Worm (Caenorhabditis elegans) whole organism, late embryonic: ENCODE measurements around the gene nfyb-1.

ENCODE experiments used
- C08G9.2 ChIP-seq: sonication (generic microtip); optimal IDR thresholded peaks from 2 replicates; lab custom pipeline; 2016; ENCODE audit warnings: mild to moderate bottlenecking, missing genetic modification characterization, moderate library complexity, missing compliant biosample characterization
- C38D4.7 ChIP-seq: fragments of 200-800 bp; sonication (Bioruptor generic); optimal IDR thresholded peaks from 2 replicates; lab custom pipeline; 2018; ENCODE audit warnings: mild to moderate bottlenecking, missing genetic modification characterization, moderate library complexity, missing compliant biosample characterization
- K02D7.2 ChIP-seq: sonication (generic microtip); optimal IDR thresholded peaks from 2 replicates; lab custom pipeline; 2017; ENCODE audit warnings: mild to moderate bottlenecking, missing genetic modification characterization, missing compliant biosample characterization
- T23F11.4 ChIP-seq: fragments of 200-800 bp; sonication (Bioruptor generic); optimal IDR thresholded peaks from 2 replicates; lab custom pipeline; 2018; ENCODE audit warnings: mild to moderate bottlenecking, missing genetic modification characterization, missing compliant biosample characterization
- Y22D7AL.16 ChIP-seq: sonication (generic microtip); optimal IDR thresholded peaks from 2 replicates; lab custom pipeline; 2016; ENCODE audit warnings: missing genetic modification characterization, missing compliant biosample characterization
- ahr-1 ChIP-seq: sonication (generic microtip); optimal IDR thresholded peaks from 2 replicates; lab custom pipeline; 2016; ENCODE audit warnings: missing genetic modification characterization, missing compliant biosample characterization
- ama-1 ChIP-seq: fragments of 150-350 bp; optimal IDR thresholded peaks from 2 replicates; lab custom pipeline; 2014
- ceh-14 ChIP-seq: sonication (generic microtip); optimal IDR thresholded peaks from 2 replicates; lab custom pipeline; 2016; ENCODE audit warnings: missing genotype, missing genetic modification characterization, missing compliant biosample characterization
- ceh-19 ChIP-seq: fragments of 200-800 bp; sonication (Bioruptor generic); optimal IDR thresholded peaks from 2 replicates; lab custom pipeline; 2018; ENCODE audit warnings: mild to moderate bottlenecking, missing genetic modification characterization, missing compliant biosample characterization
- ceh-22 ChIP-seq: sonication (generic microtip); optimal IDR thresholded peaks from 2 replicates; lab custom pipeline; 2017; ENCODE audit warnings: missing biosample characterization, missing genetic modification characterization
- ceh-24 ChIP-seq: sonication (generic microtip); optimal IDR thresholded peaks from 2 replicates; lab custom pipeline; 2016; ENCODE audit warnings: mild to moderate bottlenecking, missing genetic modification characterization, missing compliant biosample characterization
- ceh-30 ChIP-seq: fragments of 150-350 bp; optimal IDR thresholded peaks from 2 replicates; lab custom pipeline; 2014; ENCODE audit warnings: missing biosample characterization, missing genetic modification characterization
- ceh-31 ChIP-seq: sonication (generic microtip); optimal IDR thresholded peaks from 2 replicates; lab custom pipeline; 2016; ENCODE audit warnings: missing genetic modification characterization, missing compliant biosample characterization
- ceh-34 ChIP-seq: sonication (generic microtip); optimal IDR thresholded peaks from 2 replicates; lab custom pipeline; 2016; ENCODE audit warnings: mild to moderate bottlenecking, missing genetic modification characterization, missing compliant biosample characterization
- ceh-45 ChIP-seq: fragments of 200-800 bp; sonication (Bioruptor generic); IDR thresholded peaks from 2 replicates; pipeline ENCODE4 v1.3.6; 2022; ENCODE audit warnings: missing genetic modification reagents, missing genetic modification characterization, missing compliant biosample characterization
- ceh-48 ChIP-seq: sonication (generic microtip); optimal IDR thresholded peaks from 2 replicates; lab custom pipeline; 2016; ENCODE audit warnings: missing genetic modification characterization, inconsistent platforms, missing compliant biosample characterization
- ceh-6 ChIP-seq: fragments of 200-800 bp; sonication (Bioruptor generic); optimal IDR thresholded peaks from 2 replicates; lab custom pipeline; 2018; ENCODE audit warnings: mild to moderate bottlenecking, missing genetic modification characterization, missing compliant biosample characterization
- ceh-9 ChIP-seq: sonication (generic microtip); optimal IDR thresholded peaks from 2 replicates; lab custom pipeline; 2016; ENCODE audit warnings: mild to moderate bottlenecking, missing genetic modification characterization, inconsistent platforms, missing compliant biosample characterization
- che-1 ChIP-seq: sonication (generic microtip); optimal IDR thresholded peaks from 2 replicates; lab custom pipeline; 2016; ENCODE audit warnings: mild to moderate bottlenecking, missing genetic modification characterization, missing compliant biosample characterization
- dve-1 ChIP-seq: sonication (generic microtip); optimal IDR thresholded peaks from 2 replicates; lab custom pipeline; 2017; ENCODE audit warnings: antibody characterized with exemption, mild to moderate bottlenecking, missing genetic modification characterization, missing compliant biosample characterization
- elt-2 ChIP-seq: sonication (generic microtip); optimal IDR thresholded peaks from 2 replicates; lab custom pipeline; 2016; ENCODE audit warnings: missing genetic modification reagents, missing genetic modification characterization, missing compliant biosample characterization
- elt-4 ChIP-seq: sonication (generic microtip); optimal IDR thresholded peaks from 2 replicates; lab custom pipeline; 2016; ENCODE audit warnings: missing genetic modification characterization, missing compliant biosample characterization
- ets-4 ChIP-seq: sonication (generic microtip); optimal IDR thresholded peaks from 2 replicates; lab custom pipeline; 2016; ENCODE audit warnings: missing genetic modification characterization, missing compliant biosample characterization
- fax-1 ChIP-seq: sonication (generic microtip); optimal IDR thresholded peaks from 2 replicates; lab custom pipeline; 2016; ENCODE audit warnings: missing genotype, missing genetic modification characterization, missing compliant biosample characterization
- fkh-10 ChIP-seq: fragments of 150-350 bp; optimal IDR thresholded peaks from 2 replicates; lab custom pipeline; 2014; ENCODE audit warnings: missing biosample characterization, missing genetic modification reagents, missing genetic modification characterization
- fkh-6 ChIP-seq: sonication (generic microtip); optimal IDR thresholded peaks from 2 replicates; lab custom pipeline; 2016; ENCODE audit warnings: missing genetic modification characterization, missing compliant biosample characterization
- gmeb-2 ChIP-seq: sonication (generic microtip); optimal IDR thresholded peaks from 2 replicates; lab custom pipeline; 2016; ENCODE audit warnings: missing genetic modification characterization, inconsistent platforms, missing compliant biosample characterization
- hlh-15 ChIP-seq: sonication (generic microtip); optimal IDR thresholded peaks from 2 replicates; lab custom pipeline; 2016; ENCODE audit warnings: missing genetic modification characterization, missing compliant biosample characterization
- hlh-30 ChIP-seq: sonication (generic microtip); optimal IDR thresholded peaks from 2 replicates; lab custom pipeline; 2017; ENCODE audit warnings: antibody characterized with exemption, missing genetic modification characterization, missing compliant biosample characterization; ENCODE audit not compliant: insufficient read depth
- hlh-8 ChIP-seq: sonication (generic microtip); optimal IDR thresholded peaks from 2 replicates; lab custom pipeline; 2016; ENCODE audit warnings: missing genotype, missing genetic modification characterization, missing compliant biosample characterization
- lim-6 ChIP-seq: sonication (generic microtip); optimal IDR thresholded peaks from 2 replicates; lab custom pipeline; 2016; ENCODE audit warnings: missing genetic modification characterization, missing compliant biosample characterization
- madf-2 ChIP-seq: sonication (generic microtip); optimal IDR thresholded peaks from 2 replicates; lab custom pipeline; 2017; ENCODE audit warnings: missing genetic modification characterization, missing compliant biosample characterization
- mec-3 ChIP-seq: sonication (generic microtip); optimal IDR thresholded peaks from 2 replicates; lab custom pipeline; 2016; ENCODE audit warnings: borderline replicate concordance, missing genetic modification characterization, missing compliant biosample characterization
- nfya-1 ChIP-seq: sonication (generic microtip); optimal IDR thresholded peaks from 2 replicates; lab custom pipeline; 2017; ENCODE audit warnings: missing genetic modification characterization, mild to moderate bottlenecking, missing compliant biosample characterization, antibody characterized with exemption, moderate library complexity
- nhr-11 ChIP-seq: fragments of 150-350 bp; optimal IDR thresholded peaks from 2 replicates; lab custom pipeline; 2014; ENCODE audit warnings: missing biosample characterization, missing genetic modification characterization
- odd-2 ChIP-seq: sonication (generic microtip); optimal IDR thresholded peaks from 2 replicates; lab custom pipeline; 2017; ENCODE audit warnings: antibody characterized with exemption, mild to moderate bottlenecking, missing genetic modification characterization, missing compliant biosample characterization
- pag-3 ChIP-seq: sonication (generic microtip); optimal IDR thresholded peaks from 2 replicates; lab custom pipeline; 2016; ENCODE audit warnings: missing compliant biosample characterization, missing genetic modification characterization, borderline replicate concordance
- pat-9 ChIP-seq: fragments of 200-800 bp; sonication (Bioruptor generic); optimal IDR thresholded peaks from 2 replicates; lab custom pipeline; 2018; ENCODE audit warnings: mild to moderate bottlenecking, missing genetic modification characterization, moderate library complexity, missing compliant biosample characterization
- pax-1 ChIP-seq: fragments of 150-350 bp; optimal IDR thresholded peaks from 2 replicates; lab custom pipeline; 2014; ENCODE audit warnings: missing biosample characterization, missing genetic modification characterization
- pha-2 ChIP-seq: sonication (generic microtip); optimal IDR thresholded peaks from 2 replicates; lab custom pipeline; 2017; ENCODE audit warnings: mild to moderate bottlenecking, missing genetic modification characterization, missing compliant biosample characterization
- pha-4 ChIP-seq: fragments of 150-350 bp; optimal IDR thresholded peaks from 2 replicates; lab custom pipeline; 2018; ENCODE audit warnings: missing biosample characterization, missing genetic modification reagents, missing genetic modification characterization
- pqm-1 ChIP-seq: sonication (generic microtip); optimal IDR thresholded peaks from 2 replicates; lab custom pipeline; 2016; ENCODE audit warnings: missing genetic modification characterization, missing compliant biosample characterization
- ref-2 ChIP-seq: sonication (generic microtip); optimal IDR thresholded peaks from 2 replicates; lab custom pipeline; 2016; ENCODE audit warnings: missing genetic modification characterization, missing compliant biosample characterization
- syd-9 ChIP-seq: sonication (generic microtip); optimal IDR thresholded peaks from 2 replicates; lab custom pipeline; 2016; ENCODE audit warnings: mild to moderate bottlenecking, missing genetic modification characterization, moderate library complexity, missing compliant biosample characterization
- tbx-2 ChIP-seq: sonication (generic microtip); optimal IDR thresholded peaks from 2 replicates; lab custom pipeline; 2016; ENCODE audit warnings: missing genetic modification characterization, missing compliant biosample characterization
- ttx-3 ChIP-seq: sonication (generic microtip); optimal IDR thresholded peaks from 2 replicates; lab custom pipeline; 2016; ENCODE audit warnings: missing genetic modification reagents, missing genetic modification characterization, missing compliant biosample characterization
- unc-3 ChIP-seq, 2 experiments: fragments of 200-800 bp in 1 of 2; sonication (Bioruptor generic) in 1 of 2; sonication (generic microtip) in 1 of 2; conservative IDR thresholded peaks in 1 of 2; optimal IDR thresholded peaks in 1 of 2; 2 replicates each; pipeline versions ENCODE4 v1.3.6 to Lab custom; 2016 to 2022; ENCODE audit warnings: missing compliant biosample characterization in 2 of 2, missing genetic modification characterization in 2 of 2, missing genetic modification reagents in 1 of 2
- unc-42 ChIP-seq: sonication (generic microtip); optimal IDR thresholded peaks from 2 replicates; lab custom pipeline; 2016; ENCODE audit warnings: missing genotype, missing genetic modification characterization, missing compliant biosample characterization
- unc-55 ChIP-seq: sonication (generic microtip); optimal IDR thresholded peaks from 2 replicates; lab custom pipeline; 2017; ENCODE audit warnings: missing biosample characterization, missing genetic modification reagents, missing genetic modification characterization
- unc-86 ChIP-seq: sonication (generic microtip); optimal IDR thresholded peaks from 2 replicates; lab custom pipeline; 2016; ENCODE audit warnings: missing genetic modification characterization, missing compliant biosample characterization

nfyb-1 gene

DNA sequence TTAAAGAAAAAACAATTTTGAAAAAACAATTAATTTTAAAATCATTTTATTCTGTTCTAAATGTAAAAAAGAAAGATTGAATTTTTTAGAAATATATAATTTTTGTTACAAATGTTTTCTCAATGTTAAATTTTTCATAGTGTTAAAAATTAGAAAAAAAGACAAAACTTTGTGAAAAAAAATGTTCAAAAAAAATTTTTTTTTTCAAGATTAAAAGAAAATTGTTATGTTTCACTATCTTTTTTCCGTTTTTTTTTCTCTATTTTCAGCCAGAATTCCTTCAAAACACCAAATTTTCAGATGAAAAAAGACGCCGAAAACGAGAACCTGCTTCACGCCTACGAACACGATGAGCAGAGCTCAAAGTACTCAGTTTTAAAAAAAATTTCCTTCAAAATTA, 28.0 kb upstream of the nfyb-1 start, which contains the start of gene sms-5:
sms-5 (plus strand) TSS at position 301 of the 400 bp plus-strand sequence.
- no peak for TF ChIP-seq C38D4.7 (GFP tag; lab: Kevin White, UChicago)
- TF ChIP-seq ceh-9 = no peak
- TF ChIP-seq ceh-19 (GFP tag; lab: Kevin White, UChicago) = no peak
- TF ChIP-seq ceh-34 = no peak
- no peak for TF ChIP-seq mec-3 (tag; lab: Kevin White, UChicago)
- TF ChIP-seq ceh-22 = no peak
- TF ChIP-seq unc-86 = no peak
- no peak for TF ChIP-seq ceh-45
- no peak for TF ChIP-seq pha-4 (tag; lab: Kevin White, UChicago)
- no peak for TF ChIP-seq ets-4
- no peak for TF ChIP-seq madf-2 (tag; lab: Kevin White, UChicago)
- TF ChIP-seq lim-6 (tag; lab: Kevin White, UChicago) = no peak
- no peak for TF ChIP-seq fkh-6 (tag; lab: Kevin White, UChicago)
- TF ChIP-seq ahr-1 = no peak

DNA sequence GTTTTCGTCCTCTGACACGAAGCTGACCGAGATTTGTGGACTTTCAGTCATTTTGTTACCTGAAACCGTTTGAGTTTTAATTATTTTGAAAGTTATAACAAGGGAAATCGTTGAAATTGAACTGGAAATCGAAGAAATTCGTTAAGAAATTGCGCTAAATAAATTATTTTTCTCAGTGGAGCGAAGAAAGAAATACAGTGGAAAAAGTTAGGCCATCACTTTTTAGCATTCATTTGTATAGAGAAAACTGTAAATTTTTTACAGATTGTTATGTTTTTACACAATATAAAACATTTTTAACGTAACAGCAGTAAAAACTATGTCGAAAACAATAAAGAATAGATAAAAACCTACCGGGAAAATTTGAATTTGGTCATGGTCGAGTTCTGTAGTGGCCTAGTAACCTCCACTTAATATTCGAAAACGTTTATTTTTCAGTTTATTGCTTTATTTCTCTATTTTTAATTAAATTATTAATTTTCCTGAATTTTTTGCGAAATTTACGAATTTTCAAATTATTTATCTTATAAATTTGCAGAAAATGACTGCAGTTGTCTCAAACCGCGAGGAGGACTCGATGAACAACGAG, 17.3 kb upstream of the nfyb-1 start, which contains the start of the genes gldi-1 and prp-21:
gldi-1 (minus strand) TSS at position 51 of the 589 bp plus-strand sequence.
prp-21 (plus strand) TSS at position 539 of the 589 bp plus-strand sequence.
- no peak for TF ChIP-seq nfya-1
- peak; percentile 77 for TF ChIP-seq ceh-31 (tag; lab: Kevin White, UChicago)
- peak; percentile 36 for TF ChIP-seq C08G9.2 (tag; lab: Kevin White, UChicago)
- TF ChIP-seq K02D7.2 (tag; lab: Kevin White, UChicago) = no peak
- no peak for TF ChIP-seq ref-2 (tag; lab: Kevin White, UChicago)
- TF ChIP-seq fax-1 (tag; lab: Kevin White, UChicago) = no peak
- TF ChIP-seq Y22D7AL.16 = no peak
- TF ChIP-seq C38D4.7 (GFP tag; lab: Kevin White, UChicago) = no peak
- no peak for TF ChIP-seq lim-6 (tag; lab: Kevin White, UChicago)
- TF ChIP-seq elt-2 = no peak
- no peak for TF ChIP-seq T23F11.4
- no peak for TF ChIP-seq ceh-30 (tag; lab: Kevin White, UChicago)
- TF ChIP-seq ceh-19 (GFP tag; lab: Kevin White, UChicago) = no peak
- TF ChIP-seq fkh-10 = no peak
- no peak for TF ChIP-seq ama-1 (lab: Kevin White, UChicago)
- TF ChIP-seq unc-42 = peak; percentile 99
- no peak for TF ChIP-seq ceh-45
- TF ChIP-seq che-1 (tag; lab: Kevin White, UChicago) = no peak
- TF ChIP-seq ceh-14 = peak; percentile 31
- TF ChIP-seq pha-2 (tag; lab: Kevin White, UChicago) = no peak
- peak; percentile 38 for TF ChIP-seq tbx-2 (tag; lab: Kevin White, UChicago)
- TF ChIP-seq hlh-15 (tag; lab: Kevin White, UChicago) = no peak
- no peak for TF ChIP-seq gmeb-2 (tag; lab: Kevin White, UChicago)
- TF ChIP-seq syd-9 (tag; lab: Kevin White, UChicago) = no peak
- TF ChIP-seq elt-4 (tag; lab: Kevin White, UChicago) = no peak
- no peak for TF ChIP-seq pat-9 (tag; lab: Kevin White, UChicago)
- peak; percentile 33 for TF ChIP-seq pax-1
- TF ChIP-seq ttx-3 = no peak
- TF ChIP-seq mec-3 (tag; lab: Kevin White, UChicago) = no peak
- TF ChIP-seq pag-3 (tag; lab: Kevin White, UChicago) = no peak
- no peak for TF ChIP-seq hlh-30 (tag; lab: Kevin White, UChicago)
- TF ChIP-seq hlh-8 (tag; lab: Kevin White, UChicago) = peak; percentile 57
- no peak for TF ChIP-seq ceh-24 (tag; lab: Kevin White, UChicago)
- TF ChIP-seq unc-3 (GFP tag; conservative IDR thresholded peaks at IDR 0.05; lab: Robert Waterston, UW) = no peak
- TF ChIP-seq unc-3 (tag; optimal IDR thresholded peaks at IDR 0.05; lab: Kevin White, UChicago) = no peak
- TF ChIP-seq ceh-48 (tag; lab: Kevin White, UChicago) = no peak
- TF ChIP-seq pqm-1 (tag; lab: Kevin White, UChicago) = no peak
- TF ChIP-seq ceh-6 (GFP tag; lab: Kevin White, UChicago) = no peak
- no peak for TF ChIP-seq dve-1 (tag; lab: Kevin White, UChicago)
- no peak for TF ChIP-seq nhr-11
- peak; percentile 63 for TF ChIP-seq ets-4
- TF ChIP-seq madf-2 (tag; lab: Kevin White, UChicago) = no peak
- TF ChIP-seq odd-2 (tag; lab: Kevin White, UChicago) = no peak
- no peak for TF ChIP-seq unc-55 (GFP tag; lab: Kevin White, UChicago)
